Worm (Caenorhabditis elegans): Measurements from ENCODE around the gene T02C1.2.

ce11 chrIII:9256961-9257360, 6.1 kb downstream of the T02C1.2 start, which contains the start of gene M01A8.1:
- no peak for TF ChIP-seq nhr-23 (tag; optimal IDR thresholded peaks at IDR 0.05)
- TF ChIP-seq nhr-11 (tag; optimal IDR thresholded peaks at IDR 0.05) = no peak
- no peak for TF ChIP-seq mml-1 (tag; optimal IDR thresholded peaks at IDR 0.05)
- no peak for TF ChIP-seq elt-3 (tag; optimal IDR thresholded peaks at IDR 0.05)
- no peak for TF ChIP-seq nhr-77 (tag; optimal IDR thresholded peaks at IDR 0.05)
- no peak for TF ChIP-seq pqm-1 (tag; optimal IDR thresholded peaks at IDR 0.05)
- no peak for TF ChIP-seq lsy-12 (tag; optimal IDR thresholded peaks at IDR 0.05)
- TF ChIP-seq eor-1 (tag; optimal IDR thresholded peaks at IDR 0.05) = no peak
